Worm (Caenorhabditis elegans): ENCODE measurements around the gene fbxb-111.

ce11 chrII:2805566-2805965, 30.8 kb upstream of the fbxb-111 start:
- no peak for TF ChIP-seq B0019.2 (GFP tag; conservative IDR thresholded peaks at IDR 0.05)
- TF ChIP-seq dpl-1 (GFP tag; optimal IDR thresholded peaks at IDR 0.05) = no peak
- no peak for TF ChIP-seq sptf-2 (GFP tag; optimal IDR thresholded peaks at IDR 0.05)
- no peak for TF ChIP-seq somi-1 (GFP tag; optimal IDR thresholded peaks at IDR 0.05)
- TF ChIP-seq efl-1 (GFP tag; optimal IDR thresholded peaks at IDR 0.05) = no peak
- TF ChIP-seq madf-3 (GFP tag; IDR thresholded peaks at IDR 0.05) = no peak
- no peak for TF ChIP-seq dox-1 (GFP tag; IDR thresholded peaks at IDR 0.05)
- no peak for TF ChIP-seq tlf-1 (GFP tag; optimal IDR thresholded peaks at IDR 0.05)
- TF ChIP-seq gei-17 (GFP tag; optimal IDR thresholded peaks at IDR 0.05) = no peak
- TF ChIP-seq hmg-20 (GFP tag; IDR thresholded peaks at IDR 0.05) = no peak
- no peak for TF ChIP-seq xnd-1 (tag; optimal IDR thresholded peaks at IDR 0.05)

Measured in whole organism, young adult.